Fruit fly (Drosophila melanogaster) whole organism, embryonic: ENCODE measurements around the gene Hecw.

ENCODE experiments used
- Antp ChIP-seq: fragments of 200-800 bp; sonication (Bioruptor generic); optimal IDR thresholded peaks from 3 replicates; lab custom pipeline; 2016; ENCODE audit warnings: missing biosample characterization, missing genetic modification characterization
- BEAF-32 ChIP-seq: fragments of 200-800 bp; sonication (Bioruptor generic); optimal IDR thresholded peaks from 3 replicates; lab custom pipeline; 2017; ENCODE audit warnings: missing biosample characterization, missing genetic modification characterization, mild to moderate bottlenecking, moderate library complexity, missing genetic modification reagents
- BtbVII ChIP-seq: fragments of 200-800 bp; sonication (Bioruptor generic); optimal IDR thresholded peaks from 3 replicates; lab custom pipeline; 2017; ENCODE audit warnings: missing biosample characterization, mild to moderate bottlenecking, missing genetic modification characterization
- CG10321 ChIP-seq: fragments of 200-800 bp; sonication (Bioruptor generic); IDR thresholded peaks from 2 replicates; pipeline ENCODE4 v1.3.6; 2022; ENCODE audit warnings: missing biosample characterization, missing genetic modification characterization
- CG10462 ChIP-seq: fragments of 200-800 bp; sonication (Bioruptor generic); optimal IDR thresholded peaks from 2 replicates; lab custom pipeline; 2016; ENCODE audit warnings: missing biosample characterization, missing genetic modification characterization
- CG10654 ChIP-seq: fragments of 200-800 bp; sonication (Bioruptor generic); optimal IDR thresholded peaks from 2 replicates; lab custom pipeline; 2016; ENCODE audit warnings: missing biosample characterization, missing genetic modification characterization
- CG11085 ChIP-seq: fragments of 200-800 bp; sonication (Bioruptor generic); IDR thresholded peaks from 2 replicates; pipeline ENCODE4 v1.3.6; 2022; ENCODE audit warnings: missing biosample characterization, missing genetic modification characterization
- CG14860 ChIP-seq: fragments of 200-800 bp; sonication (Bioruptor generic); IDR thresholded peaks from 3 replicates; pipeline ENCODE4 v1.3.6; 2022; ENCODE audit warnings: missing biosample characterization, missing genetic modification characterization; ENCODE audit not compliant: partially characterized antibody
- CG1529 ChIP-seq: fragments of 200-800 bp; sonication (Bioruptor generic); optimal IDR thresholded peaks from 3 replicates; lab custom pipeline; 2018; ENCODE audit warnings: missing biosample characterization, missing genetic modification characterization
- CG15601 ChIP-seq: fragments of 200-800 bp; sonication (Bioruptor generic); optimal IDR thresholded peaks from 3 replicates; lab custom pipeline; 2019; ENCODE audit warnings: missing biosample characterization, mild to moderate bottlenecking, missing genetic modification characterization, moderate library complexity
- CG17361 ChIP-seq: fragments of 200-800 bp; sonication (Bioruptor generic); IDR thresholded peaks from 3 replicates; pipeline ENCODE4 v1.3.6; 2022; ENCODE audit warnings: missing biosample characterization, missing genetic modification characterization
- CG18619 ChIP-seq: fragments of 200-800 bp; sonication (Bioruptor generic); optimal IDR thresholded peaks from 3 replicates; lab custom pipeline; 2017; ENCODE audit warnings: missing biosample characterization, mild to moderate bottlenecking, missing genetic modification characterization
- CG2116 ChIP-seq: fragments of 200-800 bp; sonication (Bioruptor generic); optimal IDR thresholded peaks from 3 replicates; lab custom pipeline; 2018; ENCODE audit warnings: missing biosample characterization, mild to moderate bottlenecking, missing genetic modification characterization
- CG2120 ChIP-seq: fragments of 200-800 bp; sonication (Bioruptor generic); optimal IDR thresholded peaks from 3 replicates; lab custom pipeline; 2016; ENCODE audit warnings: missing biosample characterization, missing genetic modification characterization
- CG31441 ChIP-seq: fragments of 200-800 bp; sonication (Bioruptor generic); IDR thresholded peaks from 2 replicates; pipeline ENCODE4 v1.3.6; 2022; ENCODE audit warnings: missing biosample characterization, missing genetic modification characterization
- CG3163 ChIP-seq: fragments of 200-800 bp; sonication (Bioruptor generic); optimal IDR thresholded peaks from 3 replicates; lab custom pipeline; 2016; ENCODE audit warnings: missing biosample characterization, missing genetic modification characterization
- CG3995 ChIP-seq: fragments of 200-800 bp; sonication (Bioruptor generic); optimal IDR thresholded peaks from 3 replicates; lab custom pipeline; 2016; ENCODE audit warnings: missing biosample characterization, missing genetic modification characterization
- CG4617 ChIP-seq: fragments of 200-800 bp; sonication (Bioruptor generic); optimal IDR thresholded peaks from 3 replicates; lab custom pipeline; 2016; ENCODE audit warnings: missing biosample characterization, missing genetic modification characterization, borderline replicate concordance
- CG4730 ChIP-seq: fragments of 200-800 bp; sonication (Bioruptor generic); IDR thresholded peaks from 2 replicates; pipeline ENCODE4 v1.3.6; 2022; ENCODE audit warnings: missing biosample characterization, missing genetic modification characterization
- CG7786 ChIP-seq: fragments of 200-800 bp; sonication (Bioruptor generic); optimal IDR thresholded peaks from 2 replicates; lab custom pipeline; 2016; ENCODE audit warnings: missing biosample characterization, missing genetic modification characterization
- CG7928 ChIP-seq: fragments of 200-800 bp; sonication (Bioruptor generic); optimal IDR thresholded peaks from 2 replicates; lab custom pipeline; 2017; ENCODE audit warnings: missing biosample characterization, mild to moderate bottlenecking, missing genetic modification characterization
- CG9797 ChIP-seq: fragments of 200-800 bp; sonication (Bioruptor generic); optimal IDR thresholded peaks from 3 replicates; lab custom pipeline; 2018; ENCODE audit warnings: missing biosample characterization, mild to moderate bottlenecking, missing genetic modification characterization
- Dip2 ChIP-seq: fragments of 200-800 bp; sonication (Bioruptor generic); IDR thresholded peaks from 2 replicates; pipeline ENCODE4 v1.3.6; 2022; ENCODE audit warnings: missing biosample characterization, missing genetic modification characterization
- Dll ChIP-seq: fragments of 200-800 bp; sonication (Bioruptor generic); IDR thresholded peaks from 4 replicates; pipeline ENCODE4 v1.3.6; 2022; ENCODE audit warnings: missing biosample characterization, missing genetic modification characterization; ENCODE audit not compliant: partially characterized antibody
- Doc2 ChIP-seq: fragments of 200-800 bp; sonication (Bioruptor generic); IDR thresholded peaks from 2 replicates; pipeline ENCODE4 v1.3.6; 2022; ENCODE audit warnings: missing biosample characterization, missing genetic modification characterization
- E2f2 ChIP-seq: fragments of 200-800 bp; sonication (Bioruptor generic); IDR thresholded peaks from 2 replicates; pipeline ENCODE4 v1.3.6; 2022; ENCODE audit warnings: missing biosample characterization, missing genetic modification characterization
- HmgZ ChIP-seq: fragments of 200-800 bp; sonication (Bioruptor generic); optimal IDR thresholded peaks from 2 replicates; lab custom pipeline; 2018; ENCODE audit warnings: missing biosample characterization, mild to moderate bottlenecking, missing genetic modification characterization
- MBD-R2 ChIP-seq: fragments of 200-800 bp; sonication (Bioruptor generic); IDR thresholded peaks from 2 replicates; pipeline ENCODE4 v1.3.6; 2022; ENCODE audit warnings: missing biosample characterization, missing genetic modification characterization
- NfI ChIP-seq: fragments of 200-800 bp; sonication (Bioruptor generic); optimal IDR thresholded peaks from 3 replicates; lab custom pipeline; 2018; ENCODE audit warnings: missing biosample characterization, mild to moderate bottlenecking, missing genetic modification characterization, moderate library complexity
- Six4 ChIP-seq: fragments of 200-800 bp; sonication (Bioruptor generic); optimal IDR thresholded peaks from 2 replicates; lab custom pipeline; 2016; ENCODE audit warnings: missing biosample characterization, missing genetic modification characterization
- TFAM ChIP-seq: fragments of 200-800 bp; sonication (Bioruptor generic); optimal IDR thresholded peaks from 2 replicates; lab custom pipeline; 2017; ENCODE audit warnings: missing biosample characterization, missing genetic modification characterization, inconsistent platforms
- Vsx1 ChIP-seq: fragments of 200-800 bp; sonication (Bioruptor generic); optimal IDR thresholded peaks from 2 replicates; lab custom pipeline; 2017; ENCODE audit warnings: missing biosample characterization, mild to moderate bottlenecking, missing genetic modification characterization, missing genetic modification reagents
- ap ChIP-seq: fragments of 200-800 bp; sonication (Bioruptor generic); IDR thresholded peaks from 2 replicates; pipeline ENCODE4 v1.3.6; 2022; ENCODE audit warnings: missing biosample characterization, missing genetic modification characterization
- crc ChIP-seq: fragments of 200-800 bp; sonication (Bioruptor generic); optimal IDR thresholded peaks from 2 replicates; lab custom pipeline; 2016; ENCODE audit warnings: missing biosample characterization, missing genetic modification characterization
- dmrt11E ChIP-seq: fragments of 200-800 bp; sonication (Bioruptor generic); optimal IDR thresholded peaks from 3 replicates; lab custom pipeline; 2018; ENCODE audit warnings: missing biosample characterization, mild to moderate bottlenecking, missing genetic modification characterization, moderate library complexity
- ewg ChIP-seq: fragments of 200-800 bp; sonication (Bioruptor generic); optimal IDR thresholded peaks from 3 replicates; lab custom pipeline; 2017; ENCODE audit warnings: mild to moderate bottlenecking, missing biosample characterization, missing genetic modification reagents, missing genetic modification characterization
- fd102C ChIP-seq: fragments of 200-800 bp; sonication (Bioruptor generic); optimal IDR thresholded peaks from 2 replicates; lab custom pipeline; 2018; ENCODE audit warnings: missing biosample characterization, mild to moderate bottlenecking, missing genetic modification characterization, moderate library complexity
- gcm ChIP-seq: fragments of 200-800 bp; sonication (Bioruptor generic); optimal IDR thresholded peaks from 2 replicates; lab custom pipeline; 2019; ENCODE audit warnings: missing biosample characterization, mild to moderate bottlenecking, missing genetic modification characterization, moderate library complexity
- grau ChIP-seq: fragments of 200-800 bp; optimal IDR thresholded peaks from 3 replicates; lab custom pipeline; 2019; ENCODE audit warnings: missing biosample characterization, mild to moderate bottlenecking, missing genetic modification characterization, moderate library complexity
- her ChIP-seq: fragments of 200-800 bp; sonication (Bioruptor generic); optimal IDR thresholded peaks from 2 replicates; lab custom pipeline; 2016; ENCODE audit warnings: missing biosample characterization, missing genetic modification characterization
- knrl ChIP-seq: fragments of 200-800 bp; sonication (Bioruptor generic); IDR thresholded peaks from 3 replicates; pipeline ENCODE4 v1.3.6; 2022; ENCODE audit warnings: missing biosample characterization, missing genetic modification characterization; ENCODE audit not compliant: partially characterized antibody
- lilli ChIP-seq: fragments of 200-800 bp; sonication (Bioruptor generic); optimal IDR thresholded peaks from 3 replicates; lab custom pipeline; 2016; ENCODE audit warnings: missing biosample characterization, missing genetic modification characterization
- lola ChIP-seq, 3 experiments: fragments of >200 bp in 2 of 3; fragments of 200-800 bp in 1 of 3; sonication (Bioruptor generic) in 1 of 3; optimal IDR thresholded peaks; 2 replicates each; lab custom pipeline; 2017 to 2019; ENCODE audit warnings: missing biosample characterization in 3 of 3, missing genetic modification characterization in 3 of 3, mild to moderate bottlenecking in 1 of 3, moderate library complexity in 1 of 3
- nau ChIP-seq: fragments of 200-800 bp; sonication (Bioruptor generic); optimal IDR thresholded peaks from 3 replicates; lab custom pipeline; 2017; ENCODE audit warnings: missing biosample characterization, mild to moderate bottlenecking, missing genetic modification characterization, missing genetic modification reagents
- phol ChIP-seq: fragments of 200-800 bp; sonication (Bioruptor generic); optimal IDR thresholded peaks from 3 replicates; lab custom pipeline; 2018; ENCODE audit warnings: missing biosample characterization, mild to moderate bottlenecking, missing genetic modification characterization, moderate library complexity
- row ChIP-seq: fragments of 200-800 bp; sonication (Bioruptor generic); IDR thresholded peaks from 3 replicates; pipeline ENCODE4 v1.3.6; 2022; ENCODE audit warnings: missing biosample characterization, missing genetic modification characterization
- sens ChIP-seq: fragments of 200-800 bp; sonication (Bioruptor generic); peaks from one replicate; lab custom pipeline; 2016; ENCODE audit warnings: missing biosample characterization, missing genetic modification characterization
- stc ChIP-seq: fragments of 200-800 bp; sonication (Bioruptor generic); IDR thresholded peaks from 2 replicates; pipeline ENCODE4 v1.3.6; 2022; ENCODE audit warnings: missing biosample characterization, missing genetic modification characterization
- tna ChIP-seq: fragments of 200-800 bp; sonication (Bioruptor generic); IDR thresholded peaks from 2 replicates; pipeline ENCODE4 v1.3.6; 2022; ENCODE audit warnings: missing biosample characterization, missing genetic modification characterization; ENCODE audit not compliant: partially characterized antibody
- tx ChIP-seq: fragments of 200-800 bp; sonication (Bioruptor generic); optimal IDR thresholded peaks from 2 replicates; lab custom pipeline; 2016; ENCODE audit warnings: missing biosample characterization, missing genetic modification characterization
- unc-4 ChIP-seq: fragments of 200-800 bp; sonication (Bioruptor generic); IDR thresholded peaks from 2 replicates; pipeline ENCODE4 v1.3.6; 2022; ENCODE audit warnings: missing biosample characterization, missing genetic modification characterization; ENCODE audit not compliant: partially characterized antibody

Gene Hecw

DNA sequence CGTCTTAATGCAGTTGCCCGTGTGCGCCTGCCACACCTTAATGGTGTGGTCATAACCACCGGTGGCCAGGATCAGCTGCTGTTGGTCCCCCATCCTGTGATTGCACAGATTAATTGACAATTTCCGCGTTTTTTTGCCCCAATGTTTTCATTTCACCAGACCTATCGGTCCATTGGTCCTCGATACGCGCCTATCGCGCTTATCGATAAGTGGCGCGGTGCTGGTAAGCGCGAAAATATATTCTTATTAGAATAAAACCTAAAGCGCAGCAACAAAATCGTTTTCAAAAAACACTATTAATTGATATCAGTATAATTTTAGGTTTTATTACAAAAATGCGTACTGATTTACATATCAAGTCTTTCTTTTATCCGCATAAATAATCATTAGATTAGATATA, 3.0 kb upstream of the Hecw start, which contains the start of gene Lst8 (continued):
- TF ChIP-seq CG3995 (GFP tag; lab: Kevin White, UChicago), result peak; percentile 26
- peak; percentile 70 for TF ChIP-seq MBD-R2 (GFP tag; lab: Robert Waterston, UW)
- no peak for TF ChIP-seq Dip2 (GFP tag; lab: Robert Waterston, UW)
- TF ChIP-seq E2f2 (GFP tag; lab: Robert Waterston, UW), result peak; percentile 86
- no peak for TF ChIP-seq CG7928 (GFP tag; lab: Kevin White, UChicago)
- no peak for TF ChIP-seq Six4 (GFP tag; lab: Kevin White, UChicago)
- TF ChIP-seq nau (GFP tag; lab: Kevin White, UChicago), result no peak
- TF ChIP-seq ewg (GFP tag; lab: Kevin White, UChicago), result no peak
- TF ChIP-seq Vsx1 (GFP tag; lab: Kevin White, UChicago), result no peak
- peak; percentile 79 for TF ChIP-seq sens (GFP tag; lab: Kevin White, UChicago)
- peak; percentile 26 for TF ChIP-seq CG2116 (GFP tag; lab: Kevin White, UChicago)
- no peak for TF ChIP-seq CG10321 (GFP tag; lab: Robert Waterston, UW)
- no peak for TF ChIP-seq CG10654 (GFP tag; lab: Kevin White, UChicago)
- TF ChIP-seq Dll (GFP tag; lab: Robert Waterston, UW), result peak; percentile 61; the same call in 3 of the 4 replicates
- TF ChIP-seq stc (GFP tag; lab: Robert Waterston, UW), result no peak
- TF ChIP-seq crc (GFP tag; lab: Kevin White, UChicago), result no peak
- no peak for TF ChIP-seq NfI (GFP tag; lab: Kevin White, UChicago)
- TF ChIP-seq HmgZ (tag; lab: Kevin White, UChicago), result peak; percentile 22
- no peak for TF ChIP-seq fd102C (GFP tag; lab: Kevin White, UChicago)
- peak; percentile 69 for TF ChIP-seq unc-4 (GFP tag; lab: Robert Waterston, UW)
- no peak for TF ChIP-seq CG31441 (GFP tag; lab: Robert Waterston, UW)
- TF ChIP-seq lilli (GFP tag; lab: Kevin White, UChicago), result peak; percentile 23
- no peak for TF ChIP-seq Doc2 (GFP tag; lab: Robert Waterston, UW)
- TF ChIP-seq TFAM, result no peak
- TF ChIP-seq CG2120 (GFP tag; lab: Kevin White, UChicago), result no peak
- no peak for TF ChIP-seq CG11085 (GFP tag; lab: Robert Waterston, UW)
- no peak for TF ChIP-seq CG9797 (GFP tag; lab: Kevin White, UChicago)
- TF ChIP-seq CG18619, result no peak
- TF ChIP-seq CG4730 (GFP tag; lab: Robert Waterston, UW), result no peak
- no peak for TF ChIP-seq Antp (GFP tag; lab: Kevin White, UChicago)
- TF ChIP-seq CG17361 (GFP tag; lab: Robert Waterston, UW), result no peak
- no peak for TF ChIP-seq tx (GFP tag; lab: Kevin White, UChicago)
- peak; percentile 56 for TF ChIP-seq BEAF-32 (GFP tag; lab: Kevin White, UChicago)
- TF ChIP-seq CG3163 (GFP tag; lab: Kevin White, UChicago), result no peak
- TF ChIP-seq her, result no peak
- TF ChIP-seq CG14860 (GFP tag; lab: Robert Waterston, UW), result peak; percentile 36; the same call in 1 of the 3 replicates
- peak; percentile 38; the same call in 1 of the 3 replicates for TF ChIP-seq knrl
- TF ChIP-seq CG15601, result no peak
- peak; percentile 72 for TF ChIP-seq tna (GFP tag; lab: Robert Waterston, UW)
- no peak for TF ChIP-seq row (GFP tag; lab: Robert Waterston, UW)

DNA sequence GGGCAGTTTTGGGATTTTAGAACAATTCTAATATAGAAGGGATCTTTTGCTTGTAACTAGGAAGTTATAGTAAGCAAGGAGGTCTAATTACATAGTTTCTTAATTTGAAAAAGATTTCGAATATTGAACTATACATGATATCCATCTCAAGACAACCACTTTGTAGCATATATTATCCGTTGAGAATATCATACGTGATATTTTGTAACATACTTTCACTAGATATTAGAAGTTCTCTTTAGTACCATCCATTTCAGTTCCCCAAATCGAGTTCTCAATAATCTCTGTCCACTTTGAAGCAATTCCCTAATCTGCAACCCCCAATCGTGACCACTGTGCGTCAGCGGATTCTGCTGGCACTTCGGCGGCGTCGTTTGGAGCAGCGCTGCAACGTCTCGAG, 6.7 kb downstream of the Hecw start:
- TF ChIP-seq ap (no peak), dmrt11E (peak; percentile 49), lola (GFP tag; optimal IDR thresholded peaks at IDR 0.05; lab: Kevin White, UChicago) (peak in 1 of 3 experiments; percentile 51), CG4617 (GFP tag; lab: Kevin White, UChicago) (no peak), grau (tag; lab: Kevin White, UChicago) (peak; percentile 25), BtbVII (GFP tag; lab: Kevin White, UChicago) (no peak), CG17361 (GFP tag; lab: Robert Waterston, UW) (peak; percentile 70; the same call in 2 of the 3 replicates), sens (GFP tag; lab: Kevin White, UChicago) (peak; percentile 87), CG10462 (GFP tag; lab: Kevin White, UChicago) (no peak), gcm (peak; percentile 19), CG7786 (GFP tag; lab: Kevin White, UChicago) (no peak), phol (tag; lab: Kevin White, UChicago) (peak; percentile 61), CG1529 (GFP tag; lab: Kevin White, UChicago) (peak; percentile 22)
